Fruit fly (Drosophila melanogaster) whole organism, embryonic: ENCODE data around the gene Gs1l.
A peak's percentile ranks its signal among the peaks of the same experiment; 100 is the strongest.

Experiments
- Ada2b ChIP-seq: fragments of 200-800 bp; sonication (Bioruptor generic); IDR thresholded peaks from 2 replicates; pipeline ENCODE4 v1.3.6; 2022; ENCODE audit warnings: missing biosample characterization, missing genetic modification characterization
- Awh ChIP-seq: fragments of 200-800 bp; sonication (Bioruptor generic); IDR thresholded peaks from 2 replicates; pipeline ENCODE4, ENCODE4 v1.3.6; 2022; ENCODE audit warnings: missing biosample characterization, missing genetic modification characterization
- B-H2 ChIP-seq: fragments of 200-800 bp; sonication (Bioruptor generic); optimal IDR thresholded peaks from 2 replicates; lab custom pipeline; 2018; ENCODE audit warnings: missing biosample characterization, mild to moderate bottlenecking, missing genetic modification characterization
- CG10147 ChIP-seq: fragments of 200-800 bp; sonication (Bioruptor generic); optimal IDR thresholded peaks from 2 replicates; lab custom pipeline; 2019; ENCODE audit warnings: missing biosample characterization, mild to moderate bottlenecking, missing genetic modification characterization, moderate library complexity
- CG10209 ChIP-seq: fragments of 200-800 bp; sonication (Bioruptor generic); optimal IDR thresholded peaks from 3 replicates; lab custom pipeline; 2017; ENCODE audit warnings: missing biosample characterization, mild to moderate bottlenecking, missing genetic modification characterization, missing genetic modification reagents
- CG13775 ChIP-seq: fragments of 200-800 bp; sonication (Bioruptor generic); optimal IDR thresholded peaks from 3 replicates; lab custom pipeline; 2017; ENCODE audit warnings: missing biosample characterization, mild to moderate bottlenecking, missing genetic modification characterization
- CG14710 ChIP-seq: fragments of 200-800 bp; sonication (Bioruptor generic); optimal IDR thresholded peaks from 3 replicates; lab custom pipeline; 2019; ENCODE audit warnings: missing biosample characterization, mild to moderate bottlenecking, missing genetic modification characterization, moderate library complexity
- CG16813 ChIP-seq: fragments of 200-800 bp; sonication (Bioruptor generic); IDR thresholded peaks from 3 replicates; pipeline ENCODE4 v1.3.6; 2022; ENCODE audit warnings: missing biosample characterization, missing genetic modification characterization; ENCODE audit not compliant: partially characterized antibody
- CG17359 ChIP-seq: fragments of 200-800 bp; sonication (Bioruptor generic); optimal IDR thresholded peaks from 3 replicates; lab custom pipeline; 2018; ENCODE audit warnings: missing biosample characterization, mild to moderate bottlenecking, missing genetic modification characterization, moderate library complexity
- CG17568 ChIP-seq: fragments of 200-800 bp; sonication (Bioruptor generic); optimal IDR thresholded peaks from 2 replicates; lab custom pipeline; 2018; ENCODE audit warnings: missing biosample characterization, mild to moderate bottlenecking, missing genetic modification characterization, moderate library complexity
- CG17612 ChIP-seq: fragments of 200-800 bp; sonication (Bioruptor generic); IDR thresholded peaks from 2 replicates; pipeline ENCODE4 v1.3.6; 2022; ENCODE audit warnings: missing biosample characterization, missing genetic modification characterization
- CG18619 ChIP-seq: fragments of 200-800 bp; sonication (Bioruptor generic); optimal IDR thresholded peaks from 3 replicates; lab custom pipeline; 2017; ENCODE audit warnings: missing biosample characterization, mild to moderate bottlenecking, missing genetic modification characterization
- CG2678 ChIP-seq: fragments of 200-800 bp; sonication (Bioruptor generic); optimal IDR thresholded peaks from 3 replicates; lab custom pipeline; 2019; ENCODE audit warnings: missing biosample characterization, mild to moderate bottlenecking, missing genetic modification characterization, moderate library complexity
- CG32767 ChIP-seq: fragments of 200-800 bp; sonication (Bioruptor generic); IDR thresholded peaks from 2 replicates; pipeline ENCODE4 v1.3.6; 2022; ENCODE audit warnings: missing biosample characterization, missing genetic modification characterization
- CG43689 ChIP-seq: fragments of 200-800 bp; sonication (Bioruptor generic); IDR thresholded peaks from 2 replicates; pipeline ENCODE4 v1.3.6; 2022; ENCODE audit warnings: missing biosample characterization, missing genetic modification characterization
- CG6272 ChIP-seq: fragments of 200-800 bp; sonication (Bioruptor generic); IDR thresholded peaks from 2 replicates; pipeline ENCODE4 v1.3.6; 2022; ENCODE audit warnings: missing biosample characterization, missing genetic modification characterization
- CG6813 ChIP-seq: fragments of 200-800 bp; sonication (Bioruptor generic); optimal IDR thresholded peaks from 2 replicates; lab custom pipeline; 2017; ENCODE audit warnings: missing biosample characterization, missing genetic modification characterization, mild to moderate bottlenecking, moderate library complexity, missing genetic modification reagents
- CG7963 ChIP-seq: fragments of 200-800 bp; sonication (Bioruptor generic); IDR thresholded peaks from 3 replicates; pipeline ENCODE4 v1.3.6; 2022; ENCODE audit warnings: missing biosample characterization, missing genetic modification characterization; ENCODE audit not compliant: partially characterized antibody
- CG9932 ChIP-seq: fragments of 200-800 bp; sonication (Bioruptor generic); IDR thresholded peaks from 2 replicates; pipeline ENCODE4 v1.3.6; 2022; ENCODE audit warnings: missing biosample characterization, missing genetic modification characterization
- Deaf1 ChIP-seq: fragments of 200-800 bp; optimal IDR thresholded peaks from 3 replicates; lab custom pipeline; 2019; ENCODE audit warnings: missing biosample characterization, mild to moderate bottlenecking, missing genetic modification characterization, moderate library complexity
- HLH3B ChIP-seq: fragments of 200-800 bp; sonication (Bioruptor generic); IDR thresholded peaks from 2 replicates; pipeline ENCODE4 v1.3.6; 2022; ENCODE audit warnings: missing biosample characterization, missing genetic modification characterization
- Hr3 ChIP-seq: fragments of 200-800 bp; sonication (Bioruptor generic); optimal IDR thresholded peaks from 3 replicates; lab custom pipeline; 2016; ENCODE audit warnings: missing biosample characterization, missing genetic modification characterization
- Meics ChIP-seq: fragments of 200-800 bp; sonication (Bioruptor generic); optimal IDR thresholded peaks from 2 replicates; lab custom pipeline; 2017; ENCODE audit warnings: missing biosample characterization, mild to moderate bottlenecking, missing genetic modification characterization
- Mes4 ChIP-seq: fragments of 200-800 bp; sonication (Bioruptor generic); optimal IDR thresholded peaks from 2 replicates; lab custom pipeline; 2016; ENCODE audit warnings: missing biosample characterization, missing genetic modification characterization
- Nf-YB ChIP-seq: fragments of 200-800 bp; sonication (Bioruptor generic); optimal IDR thresholded peaks from 3 replicates; lab custom pipeline; 2019; ENCODE audit warnings: missing biosample characterization, mild to moderate bottlenecking, missing genetic modification characterization, moderate library complexity
- Sox102F ChIP-seq: fragments of 200-800 bp; sonication (Bioruptor generic); optimal IDR thresholded peaks from 2 replicates; lab custom pipeline; 2018; ENCODE audit warnings: missing biosample characterization, mild to moderate bottlenecking, missing genetic modification characterization, moderate library complexity
- Spps ChIP-seq: fragments of 200-800 bp; sonication (Bioruptor generic); optimal IDR thresholded peaks from 2 replicates; lab custom pipeline; 2018; ENCODE audit warnings: missing biosample characterization, mild to moderate bottlenecking, missing genetic modification characterization
- Trl ChIP-seq, 3 experiments: fragments of >200 bp in 2 of 3; fragments of 200-800 bp in 1 of 3; sonication (Bioruptor generic) in 1 of 3; optimal IDR thresholded peaks; 2 replicates in 1 of 3; 3 replicates in 2 of 3; lab custom pipeline; 2016 to 2017; ENCODE audit warnings: missing biosample characterization in 1 of 3, missing genetic modification characterization in 1 of 3
- abd-A ChIP-seq: fragments of 200-800 bp; sonication (Bioruptor generic); optimal IDR thresholded peaks from 3 replicates; lab custom pipeline; 2019; ENCODE audit warnings: missing biosample characterization, mild to moderate bottlenecking, missing genetic modification characterization, moderate library complexity
- ap ChIP-seq: fragments of 200-800 bp; sonication (Bioruptor generic); IDR thresholded peaks from 2 replicates; pipeline ENCODE4 v1.3.6; 2022; ENCODE audit warnings: missing biosample characterization, missing genetic modification characterization
- az2 ChIP-seq: fragments of 200-800 bp; sonication (Bioruptor generic); optimal IDR thresholded peaks from 3 replicates; lab custom pipeline; 2016; ENCODE audit warnings: missing biosample characterization, missing genetic modification characterization
- bowl ChIP-seq: fragments of 200-800 bp; sonication (Bioruptor generic); IDR thresholded peaks from 2 replicates; pipeline ENCODE4 v1.3.6; 2022; ENCODE audit warnings: missing biosample characterization, missing genetic modification characterization
- ems ChIP-seq: fragments of 200-800 bp; sonication (Bioruptor generic); optimal IDR thresholded peaks from 3 replicates; lab custom pipeline; 2016; ENCODE audit warnings: missing biosample characterization, missing genetic modification characterization
- fd102C ChIP-seq: fragments of 200-800 bp; sonication (Bioruptor generic); optimal IDR thresholded peaks from 2 replicates; lab custom pipeline; 2018; ENCODE audit warnings: missing biosample characterization, mild to moderate bottlenecking, missing genetic modification characterization, moderate library complexity
- fru ChIP-seq: fragments of >200 bp; optimal IDR thresholded peaks from 2 replicates; lab custom pipeline; 2017
- gce ChIP-seq: fragments of 200-800 bp; sonication (Bioruptor generic); IDR thresholded peaks from 3 replicates; pipeline ENCODE4 v1.3.6; 2022; ENCODE audit warnings: missing biosample characterization, missing genetic modification characterization
- hb ChIP-seq: fragments of 200-800 bp; sonication (Bioruptor generic); IDR thresholded peaks from 3 replicates; pipeline ENCODE4 v1.3.6; 2022; ENCODE audit warnings: missing biosample characterization, missing genetic modification characterization; ENCODE audit not compliant: partially characterized antibody
- hbn ChIP-seq: fragments of 200-800 bp; sonication (Bioruptor generic); IDR thresholded peaks from 2 replicates; pipeline ENCODE4 v1.3.6; 2022; ENCODE audit warnings: missing biosample characterization, missing genetic modification characterization; ENCODE audit not compliant: partially characterized antibody
- mam ChIP-seq: fragments of 200-800 bp; sonication (Bioruptor generic); optimal IDR thresholded peaks from 3 replicates; lab custom pipeline; 2016; ENCODE audit warnings: missing biosample characterization, missing genetic modification characterization
- nerfin-2 ChIP-seq: fragments of 200-800 bp; sonication (Bioruptor generic); IDR thresholded peaks from 2 replicates; pipeline ENCODE4 v1.3.6; 2022; ENCODE audit warnings: missing biosample characterization, missing genetic modification characterization; ENCODE audit not compliant: partially characterized antibody
- oc ChIP-seq: fragments of 200-800 bp; sonication (Bioruptor generic); optimal IDR thresholded peaks from 2 replicates; lab custom pipeline; 2018; ENCODE audit warnings: missing biosample characterization, mild to moderate bottlenecking, missing genetic modification characterization, moderate library complexity
- peb ChIP-seq: fragments of 200-800 bp; sonication (Bioruptor generic); IDR thresholded peaks from 2 replicates; pipeline ENCODE4 v1.3.6; 2022; ENCODE audit warnings: missing biosample characterization, missing genetic modification characterization
- phol ChIP-seq: fragments of 200-800 bp; sonication (Bioruptor generic); optimal IDR thresholded peaks from 3 replicates; lab custom pipeline; 2018; ENCODE audit warnings: missing biosample characterization, mild to moderate bottlenecking, missing genetic modification characterization, moderate library complexity
- pita ChIP-seq: fragments of 200-800 bp; sonication (Bioruptor generic); optimal IDR thresholded peaks from 2 replicates; lab custom pipeline; 2017; ENCODE audit warnings: missing biosample characterization, mild to moderate bottlenecking, missing genetic modification characterization
- sd ChIP-seq: fragments of 200-800 bp; sonication (Bioruptor generic); optimal IDR thresholded peaks from 3 replicates; lab custom pipeline; 2018; ENCODE audit warnings: missing biosample characterization, mild to moderate bottlenecking, missing genetic modification characterization, moderate library complexity
- slou ChIP-seq: fragments of 200-800 bp; sonication (Bioruptor generic); optimal IDR thresholded peaks from 3 replicates; lab custom pipeline; 2016; ENCODE audit warnings: missing biosample characterization, missing genetic modification characterization
- slp2 ChIP-seq: fragments of 200-800 bp; sonication (Bioruptor generic); optimal IDR thresholded peaks from 2 replicates; lab custom pipeline; 2016; ENCODE audit warnings: missing biosample characterization, missing genetic modification characterization
- wdn ChIP-seq: fragments of 200-800 bp; sonication (Bioruptor generic); IDR thresholded peaks from 2 replicates; pipeline ENCODE4 v1.3.6; 2022; ENCODE audit warnings: missing biosample characterization, missing genetic modification characterization
- zen2 ChIP-seq: fragments of 200-800 bp; sonication (Bioruptor generic); IDR thresholded peaks from 3 replicates; pipeline ENCODE4 v1.3.6; 2022; ENCODE audit warnings: missing biosample characterization, missing genetic modification characterization; ENCODE audit not compliant: partially characterized antibody

Gene Gs1l

DNA sequence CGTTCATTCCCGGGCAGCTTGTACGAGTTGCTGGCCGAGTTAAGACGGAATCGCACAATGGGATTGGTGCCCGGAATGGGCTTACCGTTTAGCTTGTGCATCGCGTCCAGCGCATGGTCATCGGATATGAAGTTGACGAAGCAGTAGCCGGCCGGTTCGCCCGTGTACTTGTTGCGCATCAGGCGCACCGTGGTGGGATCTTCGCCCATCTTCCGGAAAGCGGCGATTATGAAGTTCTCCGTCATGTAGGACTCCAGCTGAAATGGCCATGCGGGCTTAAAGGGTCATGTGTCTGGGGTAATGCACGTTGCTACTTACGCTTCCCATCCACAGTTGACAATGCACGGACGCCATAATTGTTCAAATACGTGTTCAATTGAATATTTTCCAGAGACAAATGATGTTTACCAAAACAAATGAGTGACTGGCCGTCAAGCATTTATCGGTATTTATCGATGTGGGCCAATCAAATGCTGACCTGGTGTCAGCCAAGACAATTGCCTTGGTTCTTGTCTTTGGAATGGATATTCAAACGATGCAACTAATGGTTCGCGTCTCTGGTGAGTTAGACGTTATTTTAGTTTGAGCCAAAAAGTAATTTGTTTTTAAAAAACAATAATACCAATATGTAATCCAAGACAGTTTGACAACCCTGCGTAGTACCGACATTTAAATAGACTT, 2.5 kb downstream of the Gs1l start, which contains the start of the genes Secp43 and ND-B8 (continued):
- no peak for TF ChIP-seq mam (GFP tag; lab: Kevin White, UChicago)
- peak; percentile 54; the same call in 1 of the 3 replicates for TF ChIP-seq zen2 (GFP tag; lab: Robert Waterston, UW)
- peak; percentile 57 for TF ChIP-seq hbn (GFP tag; lab: Robert Waterston, UW)
- TF ChIP-seq CG10209 (GFP tag; lab: Kevin White, UChicago), result no peak
- no peak for TF ChIP-seq Sox102F
- TF ChIP-seq bowl (GFP tag; lab: Robert Waterston, UW), result no peak
- TF ChIP-seq CG17612 (GFP tag; lab: Robert Waterston, UW), result no peak
- no peak for TF ChIP-seq wdn (GFP tag; lab: Robert Waterston, UW)
- no peak for TF ChIP-seq CG6813 (GFP tag; lab: Kevin White, UChicago)
- TF ChIP-seq CG9932 (GFP tag; lab: Robert Waterston, UW), result peak; percentile 47; the same call in 1 of the 2 replicates
- TF ChIP-seq Mes4 (GFP tag; lab: Kevin White, UChicago), result no peak
- no peak for TF ChIP-seq CG2678 (tag; lab: Kevin White, UChicago)
- TF ChIP-seq Ada2b, result no peak
- peak; percentile 0 for TF ChIP-seq CG10147 (GFP tag; lab: Kevin White, UChicago)
- TF ChIP-seq CG43689 (GFP tag; lab: Robert Waterston, UW), result no peak
- no peak for TF ChIP-seq slou (GFP tag; lab: Kevin White, UChicago)
- TF ChIP-seq pita (GFP tag; lab: Kevin White, UChicago), result peak; percentile 90
- no peak for TF ChIP-seq abd-A (tag; lab: Kevin White, UChicago)
- no peak for TF ChIP-seq CG18619 (GFP tag; lab: Kevin White, UChicago)
- TF ChIP-seq Spps, result no peak
- TF ChIP-seq B-H2 (GFP tag; lab: Kevin White, UChicago), result peak; percentile 74
- no peak for TF ChIP-seq CG17568
- TF ChIP-seq gce (GFP tag; lab: Robert Waterston, UW), result no peak
- no peak for TF ChIP-seq Awh (GFP tag; lab: Robert Waterston, UW)
- no peak for TF ChIP-seq ems (GFP tag; lab: Kevin White, UChicago)
- peak; percentile 80 for TF ChIP-seq CG16813 (GFP tag; lab: Robert Waterston, UW)
- no peak for TF ChIP-seq Hr3 (GFP tag; lab: Kevin White, UChicago)
- TF ChIP-seq az2 (GFP tag; lab: Kevin White, UChicago), result no peak
- TF ChIP-seq nerfin-2 (GFP tag; lab: Robert Waterston, UW), result peak; percentile 82
- TF ChIP-seq sd (tag; lab: Kevin White, UChicago), result peak; percentile 44
- TF ChIP-seq slp2 (GFP tag; lab: Kevin White, UChicago), result no peak
- TF ChIP-seq phol (tag; lab: Kevin White, UChicago), result peak; percentile 64
- TF ChIP-seq CG32767, result no peak
- no peak for TF ChIP-seq CG6272 (GFP tag; lab: Robert Waterston, UW)
- TF ChIP-seq CG17359 (tag; lab: Kevin White, UChicago), result no peak
- no peak for TF ChIP-seq Meics (GFP tag; lab: Kevin White, UChicago)
- TF ChIP-seq ap (GFP tag; lab: Robert Waterston, UW), result no peak
- TF ChIP-seq fru (lab: Kevin White, UChicago), result no peak
- peak; percentile 77 for TF ChIP-seq CG14710 (tag; lab: Kevin White, UChicago)
- no peak for TF ChIP-seq HLH3B (GFP tag; lab: Robert Waterston, UW)
- TF ChIP-seq oc, result no peak
- peak; percentile 83 for TF ChIP-seq CG7963
- no peak for TF ChIP-seq CG13775
- TF ChIP-seq Trl (optimal IDR thresholded peaks at IDR 0.05; lab: Kevin White, UChicago), result no peak
- no peak for TF ChIP-seq Trl (GFP tag; optimal IDR thresholded peaks at IDR 0.05; lab: Kevin White, UChicago)
- TF ChIP-seq Deaf1, result no peak
- no peak for TF ChIP-seq fd102C (GFP tag; lab: Kevin White, UChicago)
- TF ChIP-seq peb (GFP tag; lab: Robert Waterston, UW), result no peak
- no peak for TF ChIP-seq Nf-YB (GFP tag; lab: Kevin White, UChicago)
- TF ChIP-seq hb (GFP tag; lab: Robert Waterston, UW), result peak; percentile 81
